Fruit fly (Drosophila melanogaster) whole organism, adult: Measurements from ENCODE around the gene dah.

Experiments
- CG11617 ChIP-seq: fragments of 200-800 bp; sonication (Bioruptor generic); optimal IDR thresholded peaks from 2 replicates; lab custom pipeline; 2017; ENCODE audit warnings: mild to moderate bottlenecking, missing biosample characterization, missing genetic modification reagents, missing genetic modification characterization
- CG12768 ChIP-seq: fragments of 200-800 bp; sonication (Bioruptor generic); optimal IDR thresholded peaks from 2 replicates; lab custom pipeline; 2017; ENCODE audit warnings: missing biosample characterization, missing genetic modification characterization, mild to moderate bottlenecking, moderate library complexity, missing genetic modification reagents
- CG14711 ChIP-seq: fragments of 200-800 bp; sonication (Bioruptor generic); optimal IDR thresholded peaks from 2 replicates; lab custom pipeline; 2018; ENCODE audit warnings: missing biosample characterization, mild to moderate bottlenecking, missing genetic modification characterization, moderate library complexity
- CG1620 ChIP-seq: fragments of 200-800 bp; sonication (Bioruptor generic); optimal IDR thresholded peaks from 2 replicates; lab custom pipeline; 2016; ENCODE audit warnings: missing biosample characterization, missing genetic modification characterization
- CG33017 ChIP-seq: fragments of 200-800 bp; sonication (Bioruptor generic); optimal IDR thresholded peaks from 2 replicates; lab custom pipeline; 2018; ENCODE audit warnings: missing biosample characterization, mild to moderate bottlenecking, missing genetic modification characterization, moderate library complexity
- CG5204 ChIP-seq: fragments of 200-800 bp; sonication (Bioruptor generic); optimal IDR thresholded peaks from 2 replicates; lab custom pipeline; 2016; ENCODE audit warnings: missing biosample characterization, missing genetic modification characterization
- CG7045 ChIP-seq: fragments of 200-800 bp; sonication (Bioruptor generic); optimal IDR thresholded peaks from 2 replicates; lab custom pipeline; 2017; ENCODE audit warnings: missing biosample characterization, mild to moderate bottlenecking, missing genetic modification characterization
- CG7101 ChIP-seq: fragments of 200-800 bp; sonication (Bioruptor generic); optimal IDR thresholded peaks from 2 replicates; lab custom pipeline; 2018; ENCODE audit warnings: missing biosample characterization, mild to moderate bottlenecking, missing genetic modification characterization, moderate library complexity
- Clk ChIP-seq: fragments of 200-800 bp; sonication (Bioruptor generic); optimal IDR thresholded peaks from 2 replicates; lab custom pipeline; 2017; ENCODE audit warnings: missing biosample characterization, missing genetic modification characterization
- Crg-1 ChIP-seq: fragments of 200-800 bp; sonication (Bioruptor generic); optimal IDR thresholded peaks from 2 replicates; lab custom pipeline; 2016; ENCODE audit warnings: missing biosample characterization, missing genetic modification characterization
- Hr96 ChIP-seq: fragments of 200-800 bp; sonication (Bioruptor generic); optimal IDR thresholded peaks from 2 replicates; lab custom pipeline; 2016; ENCODE audit warnings: missing biosample characterization, missing genetic modification characterization
- Mnt ChIP-seq: fragments of 200-800 bp; sonication (Bioruptor generic); optimal IDR thresholded peaks from 2 replicates; lab custom pipeline; 2016; ENCODE audit warnings: missing biosample characterization, mild to moderate bottlenecking, missing genetic modification characterization
- bab1 ChIP-seq: fragments of 200-800 bp; sonication (Bioruptor generic); optimal IDR thresholded peaks from 3 replicates; lab custom pipeline; 2019; ENCODE audit warnings: missing biosample characterization, mild to moderate bottlenecking, missing genetic modification characterization, moderate library complexity
- cic ChIP-seq: fragments of 200-800 bp; sonication (Bioruptor generic); optimal IDR thresholded peaks from 2 replicates; lab custom pipeline; 2017; ENCODE audit warnings: missing biosample characterization, mild to moderate bottlenecking, missing genetic modification characterization, moderate library complexity
- cnc ChIP-seq, 2 experiments: fragments of >200 bp; optimal IDR thresholded peaks; 2 replicates each; lab custom pipeline; 2017
- kay ChIP-seq: fragments of 200-800 bp; sonication (Bioruptor generic); peaks from one replicate; lab custom pipeline; 2016; ENCODE audit warnings: missing biosample characterization, missing genetic modification characterization, borderline replicate concordance
- ovo ChIP-seq: fragments of 200-800 bp; sonication (Bioruptor generic); optimal IDR thresholded peaks from 2 replicates; lab custom pipeline; 2016; ENCODE audit warnings: missing biosample characterization, missing genetic modification characterization
- pad ChIP-seq: fragments of 200-800 bp; sonication (Bioruptor generic); optimal IDR thresholded peaks from 3 replicates; lab custom pipeline; 2017; ENCODE audit warnings: missing biosample characterization, missing genetic modification characterization, mild to moderate bottlenecking, moderate library complexity, missing genetic modification reagents
- tj ChIP-seq: fragments of 200-800 bp; sonication (Bioruptor generic); optimal IDR thresholded peaks from 3 replicates; lab custom pipeline; 2017; ENCODE audit warnings: missing biosample characterization, mild to moderate bottlenecking, missing genetic modification characterization, moderate library complexity
- toe ChIP-seq: fragments of 200-800 bp; sonication (Bioruptor generic); optimal IDR thresholded peaks from 2 replicates; lab custom pipeline; 2016; ENCODE audit warnings: missing biosample characterization, missing genetic modification characterization

dah gene

dm6 chrX:15335845-15336453 lies 7.8 kb downstream of the dah start:
- TF ChIP-seq CG11617 (GFP tag; lab: Kevin White, UChicago) (peak; percentile 75), CG14711 (tag; lab: Kevin White, UChicago) (peak; percentile 71), Crg-1 (no peak), CG5204 (GFP tag; lab: Kevin White, UChicago) (no peak), bab1 (GFP tag; lab: Kevin White, UChicago) (no peak), CG12768 (GFP tag; lab: Kevin White, UChicago) (peak; percentile 43), CG7101 (tag; lab: Kevin White, UChicago) (peak; percentile 77), CG1620 (GFP tag; lab: Kevin White, UChicago) (no peak), cnc (optimal IDR thresholded peaks at IDR 0.05; lab: Kevin White, UChicago) (peak; percentile 36 to 79), CG33017 (peak; percentile 61), toe (GFP tag; lab: Kevin White, UChicago) (no peak), Mnt (GFP tag; lab: Kevin White, UChicago) (peak; percentile 48), cic (peak; percentile 87), Clk (GFP tag; lab: Kevin White, UChicago) (no peak), CG7045 (GFP tag; lab: Kevin White, UChicago) (peak; percentile 43), pad (GFP tag; lab: Kevin White, UChicago) (peak; percentile 48), tj (GFP tag; lab: Kevin White, UChicago) (peak; percentile 56), ovo (GFP tag; lab: Kevin White, UChicago) (no peak), kay (GFP tag; lab: Kevin White, UChicago) (no peak), Hr96 (peak; percentile 43)

- TF ChIP-seq ovo (GFP tag; lab: Kevin White, UChicago) (no peak), CG14711 (tag; lab: Kevin White, UChicago) (no peak), tj (GFP tag; lab: Kevin White, UChicago) (no peak), CG1620 (GFP tag; lab: Kevin White, UChicago) (no peak), Hr96 (no peak), cnc (optimal IDR thresholded peaks at IDR 0.05; lab: Kevin White, UChicago) (no peak), CG33017 (no peak), CG5204 (GFP tag; lab: Kevin White, UChicago) (no peak), bab1 (GFP tag; lab: Kevin White, UChicago) (no peak)
These were observed 13.9 kb downstream of the dah start, which contains the start of gene CG9123 for dm6 chrX:15342017-15342416. CG9123 (minus strand) TSS chrX:15342117.

dm6 chrX:15344473-15345331 lies 16.6 kb downstream of the dah start, which contains the start of the genes CG12608 and Prp5:
CG12608 (minus strand) TSS chrX:15344625.
Prp5 (plus strand) TSS chrX:15345169.
- TF ChIP-seq Clk (GFP tag; lab: Kevin White, UChicago) (no peak), CG33017 (no peak)

- TF ChIP-seq bab1 (GFP tag; lab: Kevin White, UChicago) (no peak), CG1620 (GFP tag; lab: Kevin White, UChicago) (no peak), cnc (optimal IDR thresholded peaks at IDR 0.05; lab: Kevin White, UChicago) (no peak), CG5204 (GFP tag; lab: Kevin White, UChicago) (no peak), CG11617 (GFP tag; lab: Kevin White, UChicago) (no peak), CG12768 (GFP tag; lab: Kevin White, UChicago) (no peak), ovo (GFP tag; lab: Kevin White, UChicago) (no peak)
These were observed 24.6 kb downstream of the dah start for dm6 chrX:15352692-15353091.

dm6 chrX:15353654-15354053 lies 25.5 kb downstream of the dah start:
- TF ChIP-seq pad (GFP tag; lab: Kevin White, UChicago) (no peak), CG14711 (tag; lab: Kevin White, UChicago) (no peak), CG7045 (GFP tag; lab: Kevin White, UChicago) (no peak), CG11617 (GFP tag; lab: Kevin White, UChicago) (no peak), cic (no peak), cnc (optimal IDR thresholded peaks at IDR 0.05; lab: Kevin White, UChicago) (no peak), Mnt (GFP tag; lab: Kevin White, UChicago) (no peak)

dm6 chrX:15356410-15356809 lies 28.3 kb downstream of the dah start:
- no peak for TF ChIP-seq Mnt (GFP tag; lab: Kevin White, UChicago)
- no peak for TF ChIP-seq tj (GFP tag; lab: Kevin White, UChicago)
- TF ChIP-seq CG33017: no peak
- TF ChIP-seq bab1 (GFP tag; lab: Kevin White, UChicago): no peak
- no peak for TF ChIP-seq CG1620 (GFP tag; lab: Kevin White, UChicago)
- no peak for TF ChIP-seq pad (GFP tag; lab: Kevin White, UChicago)
- TF ChIP-seq Hr96: no peak
